Worm (Caenorhabditis elegans): ENCODE data around the gene Y77E11A.7.

- no peak for TF ChIP-seq tbx-11 (GFP tag; IDR thresholded peaks at IDR 0.05)
- no peak for TF ChIP-seq hnd-1 (tag; optimal IDR thresholded peaks at IDR 0.05)
- TF ChIP-seq tra-4 (tag; optimal IDR thresholded peaks at IDR 0.05) = no peak
- no peak for TF ChIP-seq ama-1 (optimal IDR thresholded peaks at IDR 0.05)
- TF ChIP-seq hmbx-1 (tag; optimal IDR thresholded peaks at IDR 0.05) = no peak
- TF ChIP-seq F13C5.2 (tag; optimal IDR thresholded peaks at IDR 0.05) = no peak
- no peak for TF ChIP-seq pes-1 (GFP tag; IDR thresholded peaks at IDR 0.05)
- no peak for TF ChIP-seq ceh-36 (tag; optimal IDR thresholded peaks at IDR 0.05)
- TF ChIP-seq tbx-37 (GFP tag; conservative IDR thresholded peaks at IDR 0.05) = no peak
- no peak for TF ChIP-seq hmg-4 (GFP tag; optimal IDR thresholded peaks at IDR 0.05)
- TF ChIP-seq B0310.2 (tag; optimal IDR thresholded peaks at IDR 0.05) = no peak
- no peak for TF ChIP-seq ets-7 (tag; optimal IDR thresholded peaks at IDR 0.05)
Measured at ce11 chrIV:1408718-1409117, 10.9 kb downstream of the Y77E11A.7 start.

Measured in whole organism, early embryonic.